Worm (Caenorhabditis elegans) whole organism, late embryonic: ENCODE data around the gene unc-77.

Source experiments
- C08G9.2 ChIP-seq: sonication (generic microtip); optimal IDR thresholded peaks from 2 replicates; lab custom pipeline; 2016; ENCODE audit warnings: mild to moderate bottlenecking, missing genetic modification characterization, moderate library complexity, missing compliant biosample characterization
- C38D4.7 ChIP-seq: fragments of 200-800 bp; sonication (Bioruptor generic); optimal IDR thresholded peaks from 2 replicates; lab custom pipeline; 2018; ENCODE audit warnings: mild to moderate bottlenecking, missing genetic modification characterization, moderate library complexity, missing compliant biosample characterization
- F13H6.1 ChIP-seq: sonication (generic microtip); optimal IDR thresholded peaks from 2 replicates; lab custom pipeline; 2016; ENCODE audit warnings: missing genetic modification characterization, missing compliant biosample characterization
- K02D7.2 ChIP-seq: sonication (generic microtip); optimal IDR thresholded peaks from 2 replicates; lab custom pipeline; 2017; ENCODE audit warnings: mild to moderate bottlenecking, missing genetic modification characterization, missing compliant biosample characterization
- K09A11.1 ChIP-seq: sonication (generic microtip); optimal IDR thresholded peaks from 2 replicates; lab custom pipeline; 2017; ENCODE audit warnings: antibody characterized with exemption, mild to moderate bottlenecking, missing genetic modification characterization, missing compliant biosample characterization; ENCODE audit not compliant: insufficient read depth
- ceh-14 ChIP-seq: sonication (generic microtip); optimal IDR thresholded peaks from 2 replicates; lab custom pipeline; 2016; ENCODE audit warnings: missing genotype, missing genetic modification characterization, missing compliant biosample characterization
- ceh-18 ChIP-seq: sonication (generic microtip); optimal IDR thresholded peaks from 2 replicates; lab custom pipeline; 2016; ENCODE audit warnings: missing genetic modification characterization, missing compliant biosample characterization
- ceh-19 ChIP-seq: fragments of 200-800 bp; sonication (Bioruptor generic); optimal IDR thresholded peaks from 2 replicates; lab custom pipeline; 2018; ENCODE audit warnings: mild to moderate bottlenecking, missing genetic modification characterization, missing compliant biosample characterization
- ceh-2 ChIP-seq: sonication (generic microtip); optimal IDR thresholded peaks from 2 replicates; lab custom pipeline; 2016; ENCODE audit warnings: missing genotype, missing genetic modification characterization, missing compliant biosample characterization
- ceh-24 ChIP-seq: sonication (generic microtip); optimal IDR thresholded peaks from 2 replicates; lab custom pipeline; 2016; ENCODE audit warnings: mild to moderate bottlenecking, missing genetic modification characterization, missing compliant biosample characterization
- ceh-30 ChIP-seq: fragments of 150-350 bp; optimal IDR thresholded peaks from 2 replicates; lab custom pipeline; 2014; ENCODE audit warnings: missing biosample characterization, missing genetic modification characterization
- ceh-31 ChIP-seq: sonication (generic microtip); optimal IDR thresholded peaks from 2 replicates; lab custom pipeline; 2016; ENCODE audit warnings: missing genetic modification characterization, missing compliant biosample characterization
- ceh-45 ChIP-seq: fragments of 200-800 bp; sonication (Bioruptor generic); IDR thresholded peaks from 2 replicates; pipeline ENCODE4 v1.3.6; 2022; ENCODE audit warnings: missing genetic modification reagents, missing genetic modification characterization, missing compliant biosample characterization
- ceh-9 ChIP-seq: sonication (generic microtip); optimal IDR thresholded peaks from 2 replicates; lab custom pipeline; 2016; ENCODE audit warnings: mild to moderate bottlenecking, missing genetic modification characterization, inconsistent platforms, missing compliant biosample characterization
- che-1 ChIP-seq: sonication (generic microtip); optimal IDR thresholded peaks from 2 replicates; lab custom pipeline; 2016; ENCODE audit warnings: mild to moderate bottlenecking, missing genetic modification characterization, missing compliant biosample characterization
- dmd-4 ChIP-seq: sonication (generic microtip); optimal IDR thresholded peaks from 2 replicates; lab custom pipeline; 2016; ENCODE audit warnings: borderline replicate concordance, missing genetic modification characterization, missing compliant biosample characterization
- elt-2 ChIP-seq: sonication (generic microtip); optimal IDR thresholded peaks from 2 replicates; lab custom pipeline; 2016; ENCODE audit warnings: missing genetic modification reagents, missing genetic modification characterization, missing compliant biosample characterization
- eyg-1 ChIP-seq: sonication (generic microtip); optimal IDR thresholded peaks from 2 replicates; lab custom pipeline; 2016; ENCODE audit warnings: missing genotype, missing genetic modification characterization, missing compliant biosample characterization
- fax-1 ChIP-seq: sonication (generic microtip); optimal IDR thresholded peaks from 2 replicates; lab custom pipeline; 2016; ENCODE audit warnings: missing genotype, missing genetic modification characterization, missing compliant biosample characterization
- hlh-15 ChIP-seq: sonication (generic microtip); optimal IDR thresholded peaks from 2 replicates; lab custom pipeline; 2016; ENCODE audit warnings: missing genetic modification characterization, missing compliant biosample characterization
- hlh-8 ChIP-seq: sonication (generic microtip); optimal IDR thresholded peaks from 2 replicates; lab custom pipeline; 2016; ENCODE audit warnings: missing genotype, missing genetic modification characterization, missing compliant biosample characterization
- madf-2 ChIP-seq: sonication (generic microtip); optimal IDR thresholded peaks from 2 replicates; lab custom pipeline; 2017; ENCODE audit warnings: missing genetic modification characterization, missing compliant biosample characterization
- mec-3 ChIP-seq: sonication (generic microtip); optimal IDR thresholded peaks from 2 replicates; lab custom pipeline; 2016; ENCODE audit warnings: borderline replicate concordance, missing genetic modification characterization, missing compliant biosample characterization
- nfya-1 ChIP-seq: sonication (generic microtip); optimal IDR thresholded peaks from 2 replicates; lab custom pipeline; 2017; ENCODE audit warnings: missing genetic modification characterization, mild to moderate bottlenecking, missing compliant biosample characterization, antibody characterized with exemption, moderate library complexity
- nhr-11 ChIP-seq: fragments of 150-350 bp; optimal IDR thresholded peaks from 2 replicates; lab custom pipeline; 2014; ENCODE audit warnings: missing biosample characterization, missing genetic modification characterization
- nhr-232 ChIP-seq: sonication (generic microtip); optimal IDR thresholded peaks from 2 replicates; lab custom pipeline; 2016; ENCODE audit warnings: missing genetic modification characterization, missing compliant biosample characterization
- npax-4 ChIP-seq: sonication (generic microtip); optimal IDR thresholded peaks from 2 replicates; lab custom pipeline; 2016; ENCODE audit warnings: missing genetic modification characterization, missing compliant biosample characterization
- odd-2 ChIP-seq: sonication (generic microtip); optimal IDR thresholded peaks from 2 replicates; lab custom pipeline; 2017; ENCODE audit warnings: antibody characterized with exemption, mild to moderate bottlenecking, missing genetic modification characterization, missing compliant biosample characterization
- ref-2 ChIP-seq: sonication (generic microtip); optimal IDR thresholded peaks from 2 replicates; lab custom pipeline; 2016; ENCODE audit warnings: missing genetic modification characterization, missing compliant biosample characterization
- sdc-2 ChIP-seq: sonication (generic microtip); optimal IDR thresholded peaks from 2 replicates; lab custom pipeline; 2016; ENCODE audit warnings: missing genotype, missing genetic modification characterization, missing compliant biosample characterization
- sox-2 ChIP-seq: fragments of 200-800 bp; sonication (Bioruptor generic); IDR thresholded peaks from 2 replicates; pipeline ENCODE4 v1.3.6; 2022; ENCODE audit warnings: missing genetic modification reagents, missing genetic modification characterization, missing compliant biosample characterization
- sox-4 ChIP-seq: sonication (generic microtip); optimal IDR thresholded peaks from 2 replicates; lab custom pipeline; 2017; ENCODE audit warnings: mild to moderate bottlenecking, missing genetic modification characterization, inconsistent platforms, missing compliant biosample characterization
- ttx-3 ChIP-seq: sonication (generic microtip); optimal IDR thresholded peaks from 2 replicates; lab custom pipeline; 2016; ENCODE audit warnings: missing genetic modification reagents, missing genetic modification characterization, missing compliant biosample characterization
- unc-55 ChIP-seq: sonication (generic microtip); optimal IDR thresholded peaks from 2 replicates; lab custom pipeline; 2017; ENCODE audit warnings: missing biosample characterization, missing genetic modification reagents, missing genetic modification characterization
- unc-86 ChIP-seq: sonication (generic microtip); optimal IDR thresholded peaks from 2 replicates; lab custom pipeline; 2016; ENCODE audit warnings: missing genetic modification characterization, missing compliant biosample characterization

The unc-77 gene

DNA sequence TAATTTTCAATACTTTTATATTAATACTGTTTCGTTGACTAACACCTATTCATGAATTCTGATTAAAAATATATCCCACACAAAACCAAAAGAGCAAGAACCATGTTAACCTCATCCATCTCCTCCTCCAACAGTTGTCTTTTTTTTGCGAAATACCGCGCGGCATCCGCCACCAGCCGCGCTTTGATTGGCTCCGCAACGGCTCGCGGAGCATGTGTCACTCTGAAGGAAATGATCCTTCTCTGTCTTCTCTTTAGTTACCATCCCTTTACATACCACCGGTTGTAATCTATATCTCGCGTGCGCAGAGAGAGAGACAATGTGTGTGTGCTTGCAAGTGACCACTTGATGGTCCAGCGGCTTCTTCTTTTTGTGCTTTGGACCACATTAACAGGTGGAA, 48.1 kb downstream of the unc-77 start:
- no peak for TF ChIP-seq K02D7.2 (tag; lab: Kevin White, UChicago)
- TF ChIP-seq unc-55 (GFP tag; lab: Kevin White, UChicago) = peak; percentile 45
- peak; percentile 60 for TF ChIP-seq nfya-1 (tag; lab: Kevin White, UChicago)

DNA sequence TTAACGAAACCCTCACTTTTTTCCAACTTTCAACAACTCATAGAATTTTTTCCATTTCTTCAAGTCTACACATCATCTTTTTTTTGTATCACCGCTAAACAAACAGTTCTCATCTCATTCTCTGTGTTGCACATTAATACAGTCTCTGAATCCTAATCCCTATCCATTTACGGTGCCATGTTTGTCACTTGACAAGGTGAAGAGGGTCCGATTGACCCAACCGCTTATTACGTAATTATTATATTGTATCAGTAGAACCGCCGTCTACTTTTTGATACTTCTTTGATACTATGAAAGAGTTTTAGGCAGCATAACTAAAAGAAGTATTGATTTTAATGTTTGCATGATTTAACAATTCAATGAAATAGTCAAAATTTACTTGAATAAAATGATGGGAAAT, 49.0 kb downstream of the unc-77 start:
- no peak for TF ChIP-seq C38D4.7
- TF ChIP-seq ceh-19 (GFP tag; lab: Kevin White, UChicago) = no peak
- no peak for TF ChIP-seq ceh-31 (tag; lab: Kevin White, UChicago)
- no peak for TF ChIP-seq eyg-1 (tag; lab: Kevin White, UChicago)
- TF ChIP-seq madf-2 (tag; lab: Kevin White, UChicago) = no peak
- TF ChIP-seq odd-2 = no peak
- no peak for TF ChIP-seq sdc-2
- TF ChIP-seq ceh-2 (tag; lab: Kevin White, UChicago) = no peak
- TF ChIP-seq C08G9.2 (tag; lab: Kevin White, UChicago) = no peak
- no peak for TF ChIP-seq unc-55 (GFP tag; lab: Kevin White, UChicago)
- TF ChIP-seq ceh-14 = no peak
- TF ChIP-seq hlh-8 (tag; lab: Kevin White, UChicago) = no peak
- TF ChIP-seq ceh-45 (GFP tag; lab: Robert Waterston, UW) = no peak
- TF ChIP-seq K09A11.1 (tag; lab: Kevin White, UChicago) = no peak
- no peak for TF ChIP-seq F13H6.1 (tag; lab: Kevin White, UChicago)
- no peak for TF ChIP-seq unc-86 (tag; lab: Kevin White, UChicago)
- TF ChIP-seq sox-2 = no peak

DNA sequence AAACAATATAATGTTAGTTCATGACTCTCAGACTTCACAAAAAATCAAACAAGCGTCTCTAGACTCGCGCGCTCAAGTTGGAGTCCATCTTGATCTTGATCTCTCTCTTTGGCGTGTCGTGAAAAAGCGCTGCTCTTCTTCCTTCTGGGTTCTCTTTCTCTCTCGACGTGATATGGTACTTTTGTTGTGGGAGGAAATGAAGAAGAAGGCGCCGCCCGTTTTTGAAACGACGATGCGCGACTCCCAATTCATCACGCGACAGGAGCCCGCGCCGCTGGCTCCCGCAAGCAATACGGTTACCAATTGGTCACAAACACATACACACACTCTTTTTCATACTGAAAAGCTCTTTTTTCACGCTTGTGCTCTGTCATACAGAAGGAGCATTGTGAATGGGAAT, 53.2 kb downstream of the unc-77 start:
- TF ChIP-seq odd-2 (no peak), sox-4 (no peak), mec-3 (tag; lab: Kevin White, UChicago) (no peak), madf-2 (tag; lab: Kevin White, UChicago) (no peak), ceh-30 (no peak), dmd-4 (no peak), ceh-18 (tag; lab: Kevin White, UChicago) (no peak), nhr-232 (tag; lab: Kevin White, UChicago) (no peak), hlh-8 (tag; lab: Kevin White, UChicago) (no peak), nhr-11 (tag; lab: Kevin White, UChicago) (no peak), C38D4.7 (no peak)

DNA sequence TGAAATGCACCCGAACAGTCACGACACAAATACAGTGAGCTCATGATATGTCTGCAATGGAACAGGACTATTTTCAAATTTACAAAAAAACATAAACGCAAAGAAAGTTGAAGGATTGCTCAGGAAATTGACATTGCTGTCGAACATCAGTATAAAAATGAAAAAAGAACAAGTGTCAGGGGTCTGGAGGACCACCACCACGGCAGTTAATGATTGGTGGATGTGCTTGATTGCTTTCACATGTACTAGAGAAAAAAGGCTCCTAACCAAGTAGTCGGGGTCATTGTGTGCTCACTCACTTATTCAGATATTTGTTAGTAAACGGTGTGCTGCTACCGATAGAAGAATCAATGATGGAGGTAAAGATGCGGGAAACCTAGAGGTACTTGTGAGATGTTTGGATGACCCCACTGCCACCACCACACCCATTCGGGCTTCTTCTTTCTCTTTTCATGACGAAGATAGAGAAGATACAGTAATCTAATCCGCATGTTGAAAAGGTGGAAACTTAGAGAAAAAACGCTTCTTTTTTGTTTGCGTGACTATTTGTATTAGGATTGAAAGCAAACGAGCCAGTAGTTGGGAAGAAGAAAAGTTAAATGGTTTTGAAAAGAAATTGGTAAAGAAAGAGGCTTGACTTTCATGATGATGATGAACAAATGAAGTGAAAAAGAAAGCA, 56.3 kb downstream of the unc-77 start, which contains the start of gene M03D4.4:
M03D4.4 (minus strand) TSS at position 51 of the 679 bp plus-strand sequence.
- TF ChIP-seq K02D7.2 (tag; lab: Kevin White, UChicago) = no peak
- TF ChIP-seq che-1 (tag; lab: Kevin White, UChicago) = no peak
- TF ChIP-seq ceh-45 (GFP tag; lab: Robert Waterston, UW) = no peak
- no peak for TF ChIP-seq hlh-15 (tag; lab: Kevin White, UChicago)
- no peak for TF ChIP-seq ttx-3 (tag; lab: Kevin White, UChicago)
- TF ChIP-seq elt-2 (tag; lab: Kevin White, UChicago) = no peak
- TF ChIP-seq ceh-9 (tag; lab: Kevin White, UChicago) = no peak
- TF ChIP-seq C38D4.7 = no peak
- no peak for TF ChIP-seq ref-2 (tag; lab: Kevin White, UChicago)
- no peak for TF ChIP-seq ceh-24 (tag; lab: Kevin White, UChicago)
- no peak for TF ChIP-seq ceh-31 (tag; lab: Kevin White, UChicago)
- no peak for TF ChIP-seq fax-1 (tag; lab: Kevin White, UChicago)
- no peak for TF ChIP-seq npax-4
